Fruit fly (Drosophila melanogaster) whole organism, wandering third instar larva: ENCODE measurements around the gene CG7794.

ENCODE experiments used
- Abd-B ChIP-seq: fragments of >200 bp; optimal IDR thresholded peaks from 2 replicates; lab custom pipeline; 2017; ENCODE audit warnings: missing biosample characterization, missing genetic modification characterization
- CG32264 ChIP-seq: fragments of 200-800 bp; sonication (Bioruptor generic); optimal IDR thresholded peaks from 2 replicates; lab custom pipeline; 2016; ENCODE audit warnings: missing biosample characterization, missing genetic modification characterization
- CG9705 ChIP-seq: fragments of 200-800 bp; sonication (Bioruptor generic); optimal IDR thresholded peaks from 2 replicates; lab custom pipeline; 2018; ENCODE audit warnings: missing biosample characterization, mild to moderate bottlenecking, missing genetic modification characterization
- CrebA ChIP-seq: fragments of 200-800 bp; sonication (Bioruptor generic); optimal IDR thresholded peaks from 2 replicates; lab custom pipeline; 2016; ENCODE audit warnings: missing biosample characterization, mild to moderate bottlenecking, missing genetic modification characterization, borderline replicate concordance
- Dfd ChIP-seq: fragments of >200 bp; optimal IDR thresholded peaks from 2 replicates; lab custom pipeline; 2017; ENCODE audit warnings: missing biosample characterization, missing genetic modification characterization
- Dif ChIP-seq: fragments of 200-275, 200-300 bp; sonication (Bioruptor generic); optimal IDR thresholded peaks from 2 replicates; lab custom pipeline; 2018; ENCODE audit warnings: missing biosample characterization, missing genetic modification characterization; ENCODE audit not compliant: partially characterized antibody
- GATAd ChIP-seq: sonication (Bioruptor generic); optimal IDR thresholded peaks from 2 replicates; lab custom pipeline; 2016; ENCODE audit warnings: missing biosample characterization, missing genetic modification characterization
- HLH106 ChIP-seq: fragments of 200-800 bp; optimal IDR thresholded peaks from 3 replicates; lab custom pipeline; 2019; ENCODE audit warnings: missing biosample characterization, mild to moderate bottlenecking, missing genetic modification characterization, moderate library complexity
- Hr78 ChIP-seq: fragments of >200 bp; optimal IDR thresholded peaks from 2 replicates; lab custom pipeline; 2017; ENCODE audit warnings: missing biosample characterization, missing genetic modification characterization
- Hr83 ChIP-seq: fragments of 200-300 bp; sonication (Bioruptor generic); optimal IDR thresholded peaks from 2 replicates; lab custom pipeline; 2016; ENCODE audit warnings: missing biosample characterization, mild to moderate bottlenecking, missing genetic modification characterization, moderate library complexity; ENCODE audit not compliant: poor library complexity, severe bottlenecking
- Jra ChIP-seq: sonication (Bioruptor generic); optimal IDR thresholded peaks from 2 replicates; lab custom pipeline; 2016; ENCODE audit warnings: missing biosample characterization, missing genetic modification characterization
- Myc ChIP-seq: fragments of >200 bp; optimal IDR thresholded peaks from 2 replicates; lab custom pipeline; 2017
- N ChIP-seq: fragments of >200 bp; optimal IDR thresholded peaks from 2 replicates; lab custom pipeline; 2018; ENCODE audit warnings: missing biosample characterization, missing external identifiers, missing genetic modification characterization
- OdsH ChIP-seq: fragments of 200-800 bp; sonication (Bioruptor generic); optimal IDR thresholded peaks from 2 replicates; lab custom pipeline; 2016; ENCODE audit warnings: missing biosample characterization, mild to moderate bottlenecking, missing genetic modification characterization
- Rel ChIP-seq, 2 experiments: fragments of 200-800 bp; sonication (Bioruptor generic) in 1 of 2; optimal IDR thresholded peaks; 2 replicates in 1 of 2; 3 replicates in 1 of 2; lab custom pipeline; 2016 to 2019; ENCODE audit warnings: mild to moderate bottlenecking in 2 of 2, missing biosample characterization in 2 of 2, missing genetic modification characterization in 2 of 2, moderate library complexity in 1 of 2
- Sp1 ChIP-seq: fragments of 200-800 bp; sonication (Bioruptor generic); optimal IDR thresholded peaks from 3 replicates; lab custom pipeline; 2019; ENCODE audit warnings: missing biosample characterization, mild to moderate bottlenecking, missing genetic modification characterization, moderate library complexity
- Vsx2 ChIP-seq: fragments of 200-300, 225-300 bp; sonication (Bioruptor generic); optimal IDR thresholded peaks from 2 replicates; lab custom pipeline; 2018; ENCODE audit warnings: missing biosample characterization, missing genetic modification characterization; ENCODE audit not compliant: partially characterized antibody
- br ChIP-seq: fragments of 200-800 bp; sonication (Bioruptor generic); optimal IDR thresholded peaks from 2 replicates; lab custom pipeline; 2016; ENCODE audit warnings: missing biosample characterization, missing genetic modification characterization
- brk ChIP-seq: fragments of 200-800 bp; sonication (Bioruptor generic); optimal IDR thresholded peaks from 2 replicates; lab custom pipeline; 2016; ENCODE audit warnings: missing biosample characterization, mild to moderate bottlenecking, missing genetic modification characterization
- dl ChIP-seq, 2 experiments: fragments of 175-275, 200-275 bp in 1 of 2; fragments of 200-275 bp in 1 of 2; sonication (Bioruptor generic); optimal IDR thresholded peaks; lab custom pipeline; 2018; ENCODE audit warnings: mild to moderate bottlenecking in 2 of 2, missing biosample characterization in 2 of 2, missing genetic modification characterization in 2 of 2, moderate library complexity in 2 of 2; ENCODE audit not compliant: partially characterized antibody in 2 of 2, insufficient read depth in 1 of 2
- dmrt93B ChIP-seq: fragments of 200-800 bp; sonication (Bioruptor generic); optimal IDR thresholded peaks from 2 replicates; lab custom pipeline; 2018; ENCODE audit warnings: missing biosample characterization, mild to moderate bottlenecking, missing genetic modification characterization
- ey ChIP-seq: fragments of 200-800 bp; sonication (Bioruptor generic); optimal IDR thresholded peaks from 2 replicates; lab custom pipeline; 2016; ENCODE audit warnings: missing biosample characterization, missing genetic modification characterization
- foxo ChIP-seq, 2 experiments: fragments of 200-800 bp; sonication (Bioruptor generic); optimal IDR thresholded peaks; 2 replicates in 1 of 2; 3 replicates in 1 of 2; lab custom pipeline; 2016 to 2017; ENCODE audit warnings: missing biosample characterization in 2 of 2, missing genetic modification characterization in 2 of 2
- fru ChIP-seq: fragments of 200-800 bp; sonication (Bioruptor generic); optimal IDR thresholded peaks from 3 replicates; lab custom pipeline; 2016; ENCODE audit warnings: missing biosample characterization, mild to moderate bottlenecking, missing genetic modification characterization
- h ChIP-seq: fragments of 200-800 bp; sonication (Bioruptor generic); optimal IDR thresholded peaks from 3 replicates; lab custom pipeline; 2016; ENCODE audit warnings: missing biosample characterization, mild to moderate bottlenecking, missing genetic modification characterization
- jim ChIP-seq: fragments of 175-275, 200-325 bp; sonication (Bioruptor generic); optimal IDR thresholded peaks from 2 replicates; lab custom pipeline; 2016; ENCODE audit warnings: missing biosample characterization, mild to moderate bottlenecking, missing genetic modification characterization
- lola ChIP-seq: fragments of >200 bp; optimal IDR thresholded peaks from 2 replicates; lab custom pipeline; 2017; ENCODE audit warnings: missing biosample characterization, missing genetic modification characterization
- pan ChIP-seq: fragments of >200 bp; optimal IDR thresholded peaks from 2 replicates; lab custom pipeline; 2017
- psq ChIP-seq: fragments of 200-800 bp; sonication (Bioruptor generic); optimal IDR thresholded peaks from 3 replicates; lab custom pipeline; 2017; ENCODE audit warnings: missing biosample characterization, mild to moderate bottlenecking, missing genetic modification characterization, moderate library complexity
- rgr ChIP-seq: fragments of 200-800 bp; sonication (Bioruptor generic); optimal IDR thresholded peaks from 3 replicates; lab custom pipeline; 2016; ENCODE audit warnings: missing biosample characterization, mild to moderate bottlenecking, missing genetic modification characterization
- sage ChIP-seq: fragments of 200-800 bp; sonication (Bioruptor generic); optimal IDR thresholded peaks from 2 replicates; lab custom pipeline; 2016; ENCODE audit warnings: missing biosample characterization, mild to moderate bottlenecking, missing genetic modification characterization
- sv ChIP-seq: fragments of 200-800 bp; sonication (Bioruptor generic); optimal IDR thresholded peaks from 3 replicates; lab custom pipeline; 2016; ENCODE audit warnings: missing biosample characterization, missing genetic modification characterization
- tai ChIP-seq: sonication (Bioruptor generic); optimal IDR thresholded peaks from 2 replicates; lab custom pipeline; 2016; ENCODE audit warnings: missing biosample characterization, missing genetic modification characterization

Gene CG7794

dm6 chr3R:18050585-18050984 is 27.1 kb downstream of the CG7794 start:
- TF ChIP-seq pan (lab: Kevin White, UChicago) = no peak
- TF ChIP-seq Dfd (GFP tag; lab: Kevin White, UChicago) = no peak
- TF ChIP-seq dl (GFP tag; optimal IDR thresholded peaks at IDR 0.05; lab: Kevin White, UChicago; ENCODE audit: insufficient read depth in 1 of 2, partially characterized antibody in 2 of 2) = no peak
- TF ChIP-seq br (GFP tag; lab: Kevin White, UChicago) = no peak
- TF ChIP-seq Abd-B (GFP tag; lab: Kevin White, UChicago) = no peak
- TF ChIP-seq sv (GFP tag; lab: Kevin White, UChicago) = no peak
- TF ChIP-seq N = no peak
- TF ChIP-seq brk (GFP tag; lab: Kevin White, UChicago) = no peak
- TF ChIP-seq sage (GFP tag; lab: Kevin White, UChicago) = no peak
- TF ChIP-seq HLH106 (tag; lab: Kevin White, UChicago) = no peak
- TF ChIP-seq foxo (GFP tag; optimal IDR thresholded peaks at IDR 0.05; lab: Kevin White, UChicago) = no peak
- TF ChIP-seq Sp1 (GFP tag; lab: Kevin White, UChicago) = no peak
- TF ChIP-seq CrebA (GFP tag; lab: Kevin White, UChicago) = no peak
- TF ChIP-seq lola (GFP tag; lab: Kevin White, UChicago) = no peak
- no peak for TF ChIP-seq jim (GFP tag; lab: Kevin White, UChicago)
- TF ChIP-seq Dif (GFP tag; lab: Kevin White, UChicago) = no peak
- no peak for TF ChIP-seq CG9705
- no peak for TF ChIP-seq OdsH (GFP tag; lab: Kevin White, UChicago)
- no peak for TF ChIP-seq ey (GFP tag; lab: Kevin White, UChicago)

- no peak for TF ChIP-seq Jra (GFP tag; lab: Kevin White, UChicago)
- no peak for TF ChIP-seq OdsH (GFP tag; lab: Kevin White, UChicago)
- no peak for TF ChIP-seq fru
- no peak for TF ChIP-seq ey (GFP tag; lab: Kevin White, UChicago)
- TF ChIP-seq dmrt93B = no peak
- TF ChIP-seq CrebA (GFP tag; lab: Kevin White, UChicago) = no peak
- no peak for TF ChIP-seq CG32264 (GFP tag; lab: Kevin White, UChicago)
- TF ChIP-seq brk (GFP tag; lab: Kevin White, UChicago) = no peak
- no peak for TF ChIP-seq Hr83
- TF ChIP-seq Rel (GFP tag; optimal IDR thresholded peaks at IDR 0.05; lab: Kevin White, UChicago) = no peak
- no peak for TF ChIP-seq Rel (tag; optimal IDR thresholded peaks at IDR 0.05; lab: Kevin White, UChicago)
- no peak for TF ChIP-seq Vsx2 (GFP tag; lab: Kevin White, UChicago)
- TF ChIP-seq psq (GFP tag; lab: Kevin White, UChicago) = no peak
- no peak for TF ChIP-seq lola (GFP tag; lab: Kevin White, UChicago)
- no peak for TF ChIP-seq Myc (lab: Kevin White, UChicago)
- TF ChIP-seq Dfd (GFP tag; lab: Kevin White, UChicago) = no peak
- TF ChIP-seq GATAd (GFP tag; lab: Kevin White, UChicago) = no peak
These were observed 29.5 kb downstream of the CG7794 start, which contains the start of gene htl for dm6 chr3R:18052799-18053586. Gene htl (minus strand): TSS chr3R:18052984.

- no peak for TF ChIP-seq tai (GFP tag; lab: Kevin White, UChicago)
- no peak for TF ChIP-seq CG9705
- TF ChIP-seq Dfd (GFP tag; lab: Kevin White, UChicago) = no peak
- TF ChIP-seq pan (lab: Kevin White, UChicago) = no peak
- TF ChIP-seq GATAd (GFP tag; lab: Kevin White, UChicago) = no peak
- TF ChIP-seq ey (GFP tag; lab: Kevin White, UChicago) = no peak
- no peak for TF ChIP-seq brk (GFP tag; lab: Kevin White, UChicago)
- no peak for TF ChIP-seq jim (GFP tag; lab: Kevin White, UChicago)
- no peak for TF ChIP-seq sv (GFP tag; lab: Kevin White, UChicago)
- TF ChIP-seq Hr78 (GFP tag; lab: Kevin White, UChicago) = no peak
- no peak for TF ChIP-seq CrebA (GFP tag; lab: Kevin White, UChicago)
- TF ChIP-seq h = no peak
- TF ChIP-seq Jra (GFP tag; lab: Kevin White, UChicago) = no peak
- no peak for TF ChIP-seq Rel (GFP tag; optimal IDR thresholded peaks at IDR 0.05; lab: Kevin White, UChicago)
- TF ChIP-seq Rel (tag; optimal IDR thresholded peaks at IDR 0.05; lab: Kevin White, UChicago) = no peak
- no peak for TF ChIP-seq rgr (GFP tag; lab: Kevin White, UChicago)
- TF ChIP-seq br (GFP tag; lab: Kevin White, UChicago) = no peak
- TF ChIP-seq foxo (GFP tag; optimal IDR thresholded peaks at IDR 0.05; lab: Kevin White, UChicago) = no peak
- TF ChIP-seq dl (GFP tag; optimal IDR thresholded peaks at IDR 0.05; lab: Kevin White, UChicago; ENCODE audit: insufficient read depth in 1 of 2, partially characterized antibody in 2 of 2) = no peak
- TF ChIP-seq, all 38 proteins: peak for 0
These were observed 34.9 kb downstream of the CG7794 start for dm6 chr3R:18058401-18058800.
